Worm (Caenorhabditis elegans) whole organism, mixed stage, embryonic: ENCODE results near the gene K09E9.3.

Experiments
- M03D4.4 ChIP-seq: sonication (generic microtip); optimal IDR thresholded peaks from 2 replicates; lab custom pipeline; 2017; ENCODE audit warnings: mild to moderate bottlenecking, missing genetic modification characterization, missing compliant biosample characterization
- ceh-83 ChIP-seq: fragments of 200-800 bp; sonication (Bioruptor generic); optimal IDR thresholded peaks from 2 replicates; lab custom pipeline; 2018; ENCODE audit warnings: mild to moderate bottlenecking, missing genetic modification characterization, missing compliant biosample characterization
- ces-1 ChIP-seq: fragments of 150-350 bp; optimal IDR thresholded peaks from 2 replicates; lab custom pipeline; 2014; ENCODE audit warnings: missing biosample characterization, missing genetic modification reagents, missing genetic modification characterization
- cnd-1 ChIP-seq: fragments of 200-800 bp; sonication (Bioruptor generic); optimal IDR thresholded peaks from 2 replicates; lab custom pipeline; 2018; ENCODE audit warnings: mild to moderate bottlenecking, missing genetic modification characterization, missing compliant biosample characterization
- drap-1 ChIP-seq: fragments of 200-800 bp; sonication (Bioruptor generic); optimal IDR thresholded peaks from 3 replicates; lab custom pipeline; 2018; ENCODE audit warnings: mild to moderate bottlenecking, missing genetic modification characterization, missing compliant biosample characterization
- elt-1 ChIP-seq: sonication (generic microtip); optimal IDR thresholded peaks from 2 replicates; lab custom pipeline; 2017; ENCODE audit warnings: missing genetic modification characterization, mild to moderate bottlenecking, missing compliant biosample characterization, antibody characterized with exemption, moderate library complexity, borderline replicate concordance; ENCODE audit not compliant: insufficient read depth
- flh-1 ChIP-seq: fragments of 200-800 bp; sonication (Bioruptor generic); optimal IDR thresholded peaks from 2 replicates; lab custom pipeline; 2018; ENCODE audit warnings: mild to moderate bottlenecking, missing genetic modification characterization, moderate library complexity, missing compliant biosample characterization
- ham-2 ChIP-seq: fragments of 200-800 bp; sonication (Bioruptor generic); optimal IDR thresholded peaks from 2 replicates; lab custom pipeline; 2018; ENCODE audit warnings: mild to moderate bottlenecking, missing genetic modification characterization, missing compliant biosample characterization
- lin-13 ChIP-seq: fragments of 150-350 bp; optimal IDR thresholded peaks from 2 replicates; lab custom pipeline; 2014; ENCODE audit warnings: missing biosample characterization, missing genetic modification characterization
- mab-5 ChIP-seq: fragments of 150-350 bp; optimal IDR thresholded peaks from 2 replicates; lab custom pipeline; 2014; ENCODE audit warnings: missing biosample characterization, missing genetic modification characterization
- mls-2 ChIP-seq: sonication (generic microtip); optimal IDR thresholded peaks from 2 replicates; lab custom pipeline; 2016; ENCODE audit warnings: mild to moderate bottlenecking, missing genetic modification characterization, moderate library complexity, missing compliant biosample characterization
- nhr-2 ChIP-seq: fragments of 150-350 bp; optimal IDR thresholded peaks from 2 replicates; lab custom pipeline; 2014; ENCODE audit warnings: missing biosample characterization, missing genetic modification characterization
- nhr-28 ChIP-seq: fragments of 150-350 bp; optimal IDR thresholded peaks from 2 replicates; lab custom pipeline; 2014; ENCODE audit warnings: missing biosample characterization, missing genetic modification characterization
- nhr-76 ChIP-seq: sonication (generic microtip); optimal IDR thresholded peaks from 2 replicates; lab custom pipeline; 2017; ENCODE audit warnings: missing biosample characterization, missing genetic modification characterization
- pha-4 ChIP-seq: fragments of 150-350 bp; optimal IDR thresholded peaks from 2 replicates; lab custom pipeline; 2018; ENCODE audit warnings: missing biosample characterization, missing genetic modification reagents, missing genetic modification characterization
- sem-2 ChIP-seq: fragments of 200-800 bp; sonication (Bioruptor generic); optimal IDR thresholded peaks from 2 replicates; lab custom pipeline; 2018; ENCODE audit warnings: mild to moderate bottlenecking, missing genetic modification characterization, missing compliant biosample characterization
- snpc-4 ChIP-seq: fragments of 150-350 bp; optimal IDR thresholded peaks from 2 replicates; lab custom pipeline; 2014; ENCODE audit warnings: missing biosample characterization, missing genetic modification characterization
- sptf-1 ChIP-seq: sonication (generic microtip); optimal IDR thresholded peaks from 2 replicates; lab custom pipeline; 2017; ENCODE audit warnings: mild to moderate bottlenecking, missing genetic modification characterization, moderate library complexity, missing compliant biosample characterization
- unc-120 ChIP-seq: sonication (generic microtip); optimal IDR thresholded peaks from 2 replicates; lab custom pipeline; 2017; ENCODE audit warnings: missing genetic modification characterization, missing compliant biosample characterization; ENCODE audit not compliant: poor library complexity, severe bottlenecking
- unc-39 ChIP-seq: fragments of 150-350 bp; optimal IDR thresholded peaks from 2 replicates; lab custom pipeline; 2014; ENCODE audit warnings: missing biosample characterization, missing genetic modification characterization
- unc-62 ChIP-seq: fragments of 150-350 bp; optimal IDR thresholded peaks from 2 replicates; lab custom pipeline; 2014; ENCODE audit warnings: missing biosample characterization, missing genetic modification reagents, missing genetic modification characterization
- zip-8 ChIP-seq: fragments of 150-350 bp; optimal IDR thresholded peaks from 2 replicates; lab custom pipeline; 2014; ENCODE audit warnings: missing biosample characterization, missing genetic modification characterization
- ztf-11 ChIP-seq: fragments of 150-350 bp; optimal IDR thresholded peaks from 2 replicates; lab custom pipeline; 2014; ENCODE audit warnings: missing biosample characterization, missing genetic modification characterization

The K09E9.3 gene

ce11 chrX:15569633-15570032, 44.0 kb downstream of the K09E9.3 start:
- TF ChIP-seq unc-120: no peak
- TF ChIP-seq nhr-2 (tag; lab: Kevin White, UChicago): no peak
- TF ChIP-seq zip-8 (tag; lab: Kevin White, UChicago): no peak
- TF ChIP-seq unc-62 (GFP tag; lab: Kevin White, UChicago): no peak
- TF ChIP-seq nhr-76 (tag; lab: Kevin White, UChicago): no peak

- TF ChIP-seq ces-1 (GFP tag; lab: Kevin White, UChicago): peak; percentile 18
- peak; percentile 42 for TF ChIP-seq ham-2 (GFP tag; lab: Kevin White, UChicago)
- peak; percentile 31 for TF ChIP-seq lin-13
- TF ChIP-seq unc-120: peak; percentile 42
- TF ChIP-seq elt-1 (tag; lab: Kevin White, UChicago): no peak
- peak; percentile 33 for TF ChIP-seq cnd-1 (tag; lab: Kevin White, UChicago)
- TF ChIP-seq flh-1: no peak
Measured at ce11 chrX:15567986-15568940, 45.3 kb downstream of the K09E9.3 start, which contains the start of gene dyn-1. Gene dyn-1, plus strand, starts transcription at chrX:15568890.

DNA sequence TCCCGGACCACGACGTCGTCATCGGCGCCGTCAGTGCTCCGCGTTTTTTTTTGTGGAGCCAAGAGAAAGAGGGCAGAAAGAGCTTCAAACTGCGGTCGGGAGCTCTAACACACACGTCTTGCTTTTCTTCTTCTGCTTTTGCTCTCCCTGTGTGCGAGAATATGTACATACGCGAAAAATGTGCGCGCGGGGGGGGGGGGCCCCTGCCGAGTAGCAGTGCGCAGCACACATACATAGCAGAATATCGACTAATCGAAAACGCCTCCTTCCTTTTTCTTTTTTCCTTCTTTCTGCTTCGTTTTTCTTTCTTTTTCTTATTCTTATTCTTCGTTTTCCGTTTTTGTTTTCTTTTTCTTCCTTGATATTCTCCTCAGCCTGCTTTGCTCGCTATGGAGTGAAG, 47.0 kb downstream of the K09E9.3 start:
- TF ChIP-seq ztf-11 (tag; lab: Kevin White, UChicago): no peak
- no peak for TF ChIP-seq nhr-28 (tag; lab: Kevin White, UChicago)
- peak; percentile 48 for TF ChIP-seq mls-2 (tag; lab: Kevin White, UChicago)
- TF ChIP-seq sptf-1 (tag; lab: Kevin White, UChicago): peak; percentile 39
- TF ChIP-seq ces-1 (GFP tag; lab: Kevin White, UChicago): peak; percentile 20

DNA sequence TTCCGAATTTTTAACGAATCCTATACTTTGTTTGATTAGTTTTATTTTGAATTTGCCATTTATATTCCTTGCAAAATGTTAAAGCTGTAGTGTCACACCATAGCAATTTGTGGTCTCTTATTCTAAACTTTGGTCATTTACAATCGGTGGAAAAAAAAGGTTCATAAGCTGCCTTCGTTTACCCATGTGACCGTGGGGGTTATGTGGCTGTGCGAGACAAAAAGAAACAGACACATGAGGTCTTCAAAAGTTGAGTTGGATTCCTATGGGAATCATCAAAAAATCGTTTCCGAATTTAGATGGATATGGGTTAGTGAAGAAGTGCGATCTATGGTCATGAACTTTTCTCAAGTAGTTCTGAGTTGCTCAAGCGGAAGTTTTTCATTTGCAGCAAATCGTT, 49.3 kb downstream of the K09E9.3 start:
- no peak for TF ChIP-seq nhr-76 (tag; lab: Kevin White, UChicago)
- TF ChIP-seq ham-2 (GFP tag; lab: Kevin White, UChicago): no peak
- TF ChIP-seq mab-5 (tag; lab: Kevin White, UChicago): no peak
- no peak for TF ChIP-seq elt-1 (tag; lab: Kevin White, UChicago)
- TF ChIP-seq pha-4 (tag; lab: Kevin White, UChicago): no peak
- no peak for TF ChIP-seq unc-120
- no peak for TF ChIP-seq sem-2 (GFP tag; lab: Kevin White, UChicago)
- no peak for TF ChIP-seq nhr-28 (tag; lab: Kevin White, UChicago)
- no peak for TF ChIP-seq drap-1
- TF ChIP-seq unc-62 (GFP tag; lab: Kevin White, UChicago): no peak
- TF ChIP-seq M03D4.4 (tag; lab: Kevin White, UChicago): no peak
- no peak for TF ChIP-seq zip-8 (tag; lab: Kevin White, UChicago)
- TF ChIP-seq flh-1: no peak
- TF ChIP-seq ceh-83 (GFP tag; lab: Kevin White, UChicago): no peak
- no peak for TF ChIP-seq unc-39 (tag; lab: Kevin White, UChicago)
- TF ChIP-seq sptf-1 (tag; lab: Kevin White, UChicago): no peak
- TF ChIP-seq snpc-4 (tag; lab: Kevin White, UChicago): no peak
